Worm (Caenorhabditis elegans) whole organism, L3 larva: ENCODE data around the gene arf-1.

Experiments used
- ZK546.5 ChIP-seq: sonication (generic microtip); optimal IDR thresholded peaks from 2 replicates; lab custom pipeline; 2017; ENCODE audit warnings: missing biosample characterization, missing genetic modification characterization
- aly-2 ChIP-seq: fragments of 150-350 bp; optimal IDR thresholded peaks from 2 replicates; lab custom pipeline; 2014; ENCODE audit warnings: missing biosample characterization, missing genetic modification characterization
- ama-1 ChIP-seq: fragments of 150-350 bp; optimal IDR thresholded peaks from 2 replicates; lab custom pipeline; 2018
- ceh-16 ChIP-seq: sonication (generic microtip); optimal IDR thresholded peaks from 2 replicates; lab custom pipeline; 2017; ENCODE audit warnings: missing biosample characterization, missing genetic modification characterization
- ceh-82 ChIP-seq: fragments of 150-350 bp; optimal IDR thresholded peaks from 2 replicates; lab custom pipeline; 2014; ENCODE audit warnings: missing biosample characterization, missing genetic modification characterization
- ceh-9 ChIP-seq: sonication (generic microtip); optimal IDR thresholded peaks from 2 replicates; lab custom pipeline; 2018; ENCODE audit warnings: missing biosample characterization, missing genetic modification characterization
- elt-1 ChIP-seq: fragments of 150-350 bp; optimal IDR thresholded peaks from 2 replicates; lab custom pipeline; 2014; ENCODE audit warnings: missing biosample characterization, missing genetic modification characterization
- elt-2 ChIP-seq: sonication (generic microtip); optimal IDR thresholded peaks from 2 replicates; lab custom pipeline; 2016; ENCODE audit warnings: missing genetic modification reagents, mild to moderate bottlenecking, missing genetic modification characterization, missing compliant biosample characterization
- fkh-10 ChIP-seq: sonication (generic microtip); optimal IDR thresholded peaks from 2 replicates; lab custom pipeline; 2017; ENCODE audit warnings: missing biosample characterization, missing genetic modification reagents, missing genetic modification characterization
- fkh-2 ChIP-seq: fragments of 150-350 bp; optimal IDR thresholded peaks from 2 replicates; lab custom pipeline; 2014; ENCODE audit warnings: missing biosample characterization, missing genetic modification reagents, missing genetic modification characterization
- fos-1 ChIP-seq: fragments of 150-350 bp; optimal IDR thresholded peaks from 2 replicates; lab custom pipeline; 2014; ENCODE audit warnings: missing biosample characterization, missing genetic modification characterization
- hmg-11 ChIP-seq: sonication (generic microtip); optimal IDR thresholded peaks from 2 replicates; lab custom pipeline; 2016; ENCODE audit warnings: missing genetic modification characterization, missing compliant biosample characterization
- lin-15B ChIP-seq: fragments of 150-350 bp; optimal IDR thresholded peaks from 2 replicates; lab custom pipeline; 2014; ENCODE audit warnings: missing biosample characterization, missing genetic modification characterization
- lin-39 ChIP-seq: fragments of 150-350 bp; optimal IDR thresholded peaks from 2 replicates; lab custom pipeline; 2018; ENCODE audit warnings: missing biosample characterization, missing genetic modification reagents, missing genetic modification characterization
- lsy-12 ChIP-seq: sonication (generic microtip); optimal IDR thresholded peaks from 2 replicates; lab custom pipeline; 2016; ENCODE audit warnings: mild to moderate bottlenecking, missing genetic modification characterization, missing compliant biosample characterization
- mdl-1 ChIP-seq: fragments of 150-350 bp; optimal IDR thresholded peaks from 2 replicates; lab custom pipeline; 2014; ENCODE audit warnings: missing biosample characterization, missing genetic modification characterization
- nfya-1 ChIP-seq: sonication (generic microtip); optimal IDR thresholded peaks from 2 replicates; lab custom pipeline; 2017; ENCODE audit warnings: missing genetic modification characterization, mild to moderate bottlenecking, missing compliant biosample characterization, antibody characterized with exemption, moderate library complexity; ENCODE audit not compliant: insufficient read depth
- nhr-11 ChIP-seq: fragments of 150-350 bp; optimal IDR thresholded peaks from 2 replicates; lab custom pipeline; 2014; ENCODE audit warnings: missing biosample characterization, missing genetic modification characterization
- nhr-12 ChIP-seq: fragments of 150-350 bp; optimal IDR thresholded peaks from 2 replicates; lab custom pipeline; 2014; ENCODE audit warnings: missing biosample characterization, missing genetic modification characterization
- nhr-237 ChIP-seq: fragments of 150-350 bp; optimal IDR thresholded peaks from 2 replicates; lab custom pipeline; 2014; ENCODE audit warnings: missing biosample characterization, missing genetic modification characterization
- nhr-25 ChIP-seq: sonication (generic microtip); optimal IDR thresholded peaks from 2 replicates; lab custom pipeline; 2017; ENCODE audit warnings: missing biosample characterization, missing genetic modification characterization
- nhr-43 ChIP-seq: sonication (generic microtip); optimal IDR thresholded peaks from 2 replicates; lab custom pipeline; 2016; ENCODE audit warnings: mild to moderate bottlenecking, missing genetic modification characterization, missing compliant biosample characterization; ENCODE audit not compliant: poor library complexity, severe bottlenecking
- nhr-67 ChIP-seq: fragments of 150-350 bp; optimal IDR thresholded peaks from 2 replicates; lab custom pipeline; 2014; ENCODE audit warnings: missing biosample characterization, missing genetic modification characterization
- nhr-76 ChIP-seq: fragments of 150-350 bp; sonication (generic microtip); optimal IDR thresholded peaks from 5 replicates; lab custom pipeline; 2014; ENCODE audit warnings: missing biosample characterization, missing genetic modification characterization
- pha-4 ChIP-seq: fragments of 150-350 bp; optimal IDR thresholded peaks from 2 replicates; lab custom pipeline; 2014; ENCODE audit warnings: missing biosample characterization, missing genetic modification reagents, missing genetic modification characterization
- pqm-1 ChIP-seq: fragments of 150-350 bp; optimal IDR thresholded peaks from 2 replicates; lab custom pipeline; 2017; ENCODE audit warnings: missing biosample characterization, missing genetic modification characterization, inconsistent platforms
- sea-2 ChIP-seq: fragments of 150-350 bp; sonication (generic microtip); optimal IDR thresholded peaks from 4 replicates; lab custom pipeline; 2014; ENCODE audit warnings: missing biosample characterization, missing genetic modification reagents, missing genetic modification characterization
- skn-1 ChIP-seq: fragments of 150-350 bp; optimal IDR thresholded peaks from 2 replicates; lab custom pipeline; 2014; ENCODE audit warnings: missing biosample characterization, missing genetic modification characterization
- snpc-4 ChIP-seq: fragments of 150-350 bp; optimal IDR thresholded peaks from 2 replicates; lab custom pipeline; 2014; ENCODE audit warnings: missing biosample characterization, missing genetic modification characterization
- unc-39 ChIP-seq: sonication (generic microtip); optimal IDR thresholded peaks from 4 replicates; lab custom pipeline; 2017; ENCODE audit warnings: missing biosample characterization, missing genetic modification characterization
- unc-62 ChIP-seq: fragments of 150-350 bp; sonication (generic microtip); optimal IDR thresholded peaks from 4 replicates; lab custom pipeline; 2014; ENCODE audit warnings: missing biosample characterization, missing genetic modification reagents, missing genetic modification characterization
- zag-1 ChIP-seq: fragments of 150-350 bp; optimal IDR thresholded peaks from 2 replicates; lab custom pipeline; 2014; ENCODE audit warnings: missing biosample characterization, missing genetic modification characterization
- ztf-11 ChIP-seq: fragments of 150-350 bp; optimal IDR thresholded peaks from 2 replicates; lab custom pipeline; 2014; ENCODE audit warnings: missing biosample characterization, missing genetic modification characterization
- ztf-4 ChIP-seq: fragments of 150-350 bp; optimal IDR thresholded peaks from 2 replicates; lab custom pipeline; 2014; ENCODE audit warnings: missing biosample characterization, missing genetic modification characterization

Gene arf-1

ce11 chrIII:5678935-5679334 is 35.8 kb upstream of the arf-1 start, which contains the start of the genes ska-3 and rps-12 (continued):
- TF ChIP-seq zag-1 (peak; percentile 70), nhr-12 (tag; lab: Kevin White, UChicago) (no peak), snpc-4 (peak; percentile 94), ztf-4 (tag; lab: Kevin White, UChicago) (peak; percentile 92), elt-1 (tag; lab: Kevin White, UChicago) (peak; percentile 93), unc-62 (peak; percentile 87), fkh-10 (GFP tag; lab: Kevin White, UChicago) (peak; percentile 97), nhr-11 (tag; lab: Kevin White, UChicago) (peak; percentile 96), nhr-43 (tag; lab: Kevin White, UChicago) (peak; percentile 98), pha-4 (tag; lab: Kevin White, UChicago) (peak; percentile 100), fos-1 (tag; lab: Kevin White, UChicago) (peak; percentile 90), nfya-1 (tag; lab: Kevin White, UChicago) (peak; percentile 99), lin-15B (tag; lab: Kevin White, UChicago) (peak; percentile 100)

ce11 chrIII:5680141-5680540 is 34.5 kb upstream of the arf-1 start, which contains the start of gene pst-2:
pst-2 (plus strand) TSS chrIII:5680433.
- TF ChIP-seq ceh-82 (no peak), nhr-25 (tag; lab: Kevin White, UChicago) (peak; percentile 13)

DNA sequence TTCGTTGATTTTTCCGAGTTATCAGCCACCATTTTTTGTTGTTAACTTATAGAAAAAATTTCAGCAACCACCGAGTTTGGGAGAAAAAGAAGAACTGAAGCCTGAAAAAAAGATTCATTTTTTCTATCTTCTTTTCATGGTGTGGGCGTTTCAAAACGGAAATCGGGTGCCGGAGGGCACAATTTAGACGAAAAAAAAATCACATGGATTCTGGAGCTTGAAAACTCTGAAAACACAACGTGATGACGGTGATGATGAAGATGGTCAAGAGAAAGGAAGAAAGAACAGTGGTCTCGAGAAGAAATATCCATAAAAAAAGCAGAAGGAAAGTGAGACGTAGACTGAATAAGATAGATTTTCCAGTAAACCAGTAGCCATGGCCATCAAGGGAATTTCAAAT is 30.7 kb upstream of the arf-1 start, which contains the start of gene rcan-1:
rcan-1 (minus strand) TSS at position 101 of the 400 bp plus-strand sequence.
- TF ChIP-seq sea-2 (GFP tag; lab: Kevin White, UChicago): no peak
- TF ChIP-seq ztf-4 (tag; lab: Kevin White, UChicago): no peak
- no peak for TF ChIP-seq lin-15B (tag; lab: Kevin White, UChicago)
- no peak for TF ChIP-seq fkh-2
- no peak for TF ChIP-seq nhr-237 (tag; lab: Kevin White, UChicago)
- TF ChIP-seq ama-1 (lab: Kevin White, UChicago): no peak
- no peak for TF ChIP-seq ztf-11 (tag; lab: Kevin White, UChicago)
- no peak for TF ChIP-seq fkh-10 (GFP tag; lab: Kevin White, UChicago)
- no peak for TF ChIP-seq nhr-25 (tag; lab: Kevin White, UChicago)
- no peak for TF ChIP-seq unc-62
- TF ChIP-seq zag-1: no peak

DNA sequence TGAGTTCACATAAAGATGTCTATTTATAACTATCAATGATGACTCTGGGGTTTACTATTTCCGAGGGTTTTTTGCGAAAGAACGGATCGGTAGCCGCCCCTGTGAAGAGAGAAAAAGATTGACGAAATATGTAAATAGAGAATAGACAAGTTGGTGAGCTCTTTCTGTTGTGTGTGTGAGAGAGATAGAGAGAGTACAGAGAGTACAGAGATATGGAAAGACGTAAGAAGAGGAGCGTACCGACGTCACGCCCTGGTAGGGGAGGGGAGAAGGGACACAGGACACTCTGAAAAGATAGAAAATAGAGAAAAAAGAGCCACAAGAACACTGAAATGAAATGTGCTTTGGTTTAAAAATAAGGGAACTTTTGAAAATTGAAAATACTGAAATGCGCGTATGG is 26.4 kb upstream of the arf-1 start:
- TF ChIP-seq lin-39 (peak; percentile 38), mdl-1 (tag; lab: Kevin White, UChicago) (no peak), hmg-11 (tag; lab: Kevin White, UChicago) (peak; percentile 65), pqm-1 (tag; lab: Kevin White, UChicago) (peak; percentile 25), pha-4 (tag; lab: Kevin White, UChicago) (peak; percentile 98), nhr-67 (tag; lab: Kevin White, UChicago) (no peak), unc-39 (tag; lab: Kevin White, UChicago) (no peak), snpc-4 (peak; percentile 39), nfya-1 (tag; lab: Kevin White, UChicago) (peak; percentile 71), elt-2 (tag; lab: Kevin White, UChicago) (peak; percentile 30)

ce11 chrIII:5691826-5692225 is 22.9 kb upstream of the arf-1 start:
- TF ChIP-seq aly-2 (tag; lab: Kevin White, UChicago): no peak
- TF ChIP-seq ceh-9 (tag; lab: Kevin White, UChicago): no peak
- TF ChIP-seq ceh-16 (tag; lab: Kevin White, UChicago): no peak
- TF ChIP-seq pha-4 (tag; lab: Kevin White, UChicago): no peak
- TF ChIP-seq skn-1 (tag; lab: Kevin White, UChicago): no peak
- no peak for TF ChIP-seq nhr-76
- no peak for TF ChIP-seq nfya-1 (tag; lab: Kevin White, UChicago)
- TF ChIP-seq ama-1 (lab: Kevin White, UChicago): no peak
- no peak for TF ChIP-seq fkh-2
- TF ChIP-seq ZK546.5: no peak
- TF ChIP-seq lsy-12 (tag; lab: Kevin White, UChicago): no peak
